Fruit fly (Drosophila melanogaster): Measurements from ENCODE around the gene Fntb.

Fntb gene

DNA sequence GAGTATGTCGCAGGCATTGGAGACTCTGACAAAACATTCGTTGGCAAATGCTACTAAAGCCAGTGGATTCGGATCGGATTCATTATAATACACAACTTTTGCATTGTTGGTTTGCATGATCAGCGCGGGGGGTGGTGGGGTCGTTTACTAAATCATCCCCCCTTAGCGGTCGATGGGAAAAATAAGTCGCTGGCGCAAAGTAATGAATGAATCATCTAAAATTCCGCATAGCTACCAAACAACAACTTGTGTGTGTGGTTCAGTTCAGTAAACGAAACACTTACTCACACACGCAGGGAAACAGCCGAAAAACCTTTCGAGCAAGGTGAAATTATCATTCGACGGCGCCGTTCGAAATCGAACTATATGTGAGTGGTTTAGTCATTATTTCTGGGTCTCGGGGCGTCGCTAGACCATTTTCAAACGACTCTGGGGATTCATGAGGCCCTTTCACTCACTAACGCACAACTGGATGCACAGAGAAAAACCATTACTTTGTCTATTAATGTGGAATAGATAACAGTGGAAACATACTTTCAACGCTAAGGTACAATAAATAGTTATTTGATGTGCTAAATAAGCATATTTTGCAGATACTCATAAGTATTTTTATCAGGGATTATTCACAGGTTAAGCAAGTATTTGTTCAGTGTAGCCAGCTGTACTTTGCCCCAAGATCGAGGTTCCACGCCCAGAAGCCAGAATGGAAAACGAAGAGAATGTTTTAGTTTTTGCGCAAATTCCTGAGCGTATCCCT lies 15.8 kb downstream of the Fntb start:
- TF ChIP-seq Nf-YA (GFP tag; IDR thresholded peaks at IDR 0.05): peak; percentile 76; the same call in 1 of the 2 replicates
- TF ChIP-seq CG17829 (tag; optimal IDR thresholded peaks at IDR 0.05): no peak
- TF ChIP-seq Dref (GFP tag; IDR thresholded peaks at IDR 0.05): no peak
- no peak for TF ChIP-seq eyg (GFP tag; optimal IDR thresholded peaks at IDR 0.05)
- peak; percentile 87 for TF ChIP-seq dati (GFP tag; IDR thresholded peaks at IDR 0.05)
- no peak for TF ChIP-seq CG12104 (GFP tag; optimal IDR thresholded peaks at IDR 0.05)
- no peak for TF ChIP-seq CG3163 (GFP tag; optimal IDR thresholded peaks at IDR 0.05)
- peak; percentile 75 for TF ChIP-seq CG11247 (GFP tag; IDR thresholded peaks at IDR 0.05)
- TF ChIP-seq Dp (GFP tag; optimal IDR thresholded peaks at IDR 0.05): no peak
- no peak for TF ChIP-seq CG10321 (GFP tag; IDR thresholded peaks at IDR 0.05)
- peak; percentile 66 for TF ChIP-seq salm (tag; optimal IDR thresholded peaks at IDR 0.05)
- peak; percentile 90 for TF ChIP-seq zfh1 (GFP tag; IDR thresholded peaks at IDR 0.05)
- peak; percentile 5 for TF ChIP-seq CG13123 (GFP tag; optimal IDR thresholded peaks at IDR 0.05)
- peak; percentile 67 for TF ChIP-seq CG10147 (GFP tag; optimal IDR thresholded peaks at IDR 0.05)
- TF ChIP-seq Trl (optimal IDR thresholded peaks at IDR 0.05): no peak
- TF ChIP-seq Trl (GFP tag; optimal IDR thresholded peaks at IDR 0.05): peak; percentile 34
- no peak for TF ChIP-seq vnd (GFP tag; IDR thresholded peaks at IDR 0.05; ENCODE audit: partially characterized antibody)
- TF ChIP-seq Blimp-1 (GFP tag; optimal IDR thresholded peaks at IDR 0.05): peak; percentile 75
- no peak for TF ChIP-seq CG6765 (GFP tag; optimal IDR thresholded peaks at IDR 0.05)
- TF ChIP-seq grau (tag; optimal IDR thresholded peaks at IDR 0.05): peak; percentile 60
- peak; percentile 88 for TF ChIP-seq Drgx (GFP tag; IDR thresholded peaks at IDR 0.05)
- TF ChIP-seq CG6683 (GFP tag; optimal IDR thresholded peaks at IDR 0.05): no peak
- TF ChIP-seq bbx (GFP tag; IDR thresholded peaks at IDR 0.05; ENCODE audit: partially characterized antibody): no peak
- peak; percentile 83; the same call in 2 of the 3 replicates for TF ChIP-seq CG11456 (GFP tag; IDR thresholded peaks at IDR 0.05)
- peak; percentile 42 for TF ChIP-seq pho (GFP tag; optimal IDR thresholded peaks at IDR 0.05)
- peak; percentile 76 for TF ChIP-seq peb (GFP tag; IDR thresholded peaks at IDR 0.05)
- TF ChIP-seq CG34376 (GFP tag; optimal IDR thresholded peaks at IDR 0.05): no peak
- TF ChIP-seq GATAe (GFP tag; conservative IDR thresholded peaks at IDR 0.05): no peak
- TF ChIP-seq Taf1 (GFP tag; IDR thresholded peaks at IDR 0.05): peak; percentile 36; the same call in 1 of the 2 replicates
- TF ChIP-seq sna (GFP tag; IDR thresholded peaks at IDR 0.05; ENCODE audit: partially characterized antibody): no peak
- peak; percentile 62 for TF ChIP-seq CG9876 (GFP tag; optimal IDR thresholded peaks at IDR 0.05)
- TF ChIP-seq crp (GFP tag; optimal IDR thresholded peaks at IDR 0.05): peak in 1 of 2 experiments; percentile 11
- TF ChIP-seq MESR4 (GFP tag; optimal IDR thresholded peaks at IDR 0.05): no peak
- TF ChIP-seq maf-S (GFP tag; optimal IDR thresholded peaks at IDR 0.05): peak; percentile 30
- peak; percentile 78 for TF ChIP-seq gsb-n (tag; optimal IDR thresholded peaks at IDR 0.05)
- peak; percentile 82 for TF ChIP-seq CG31441 (GFP tag; IDR thresholded peaks at IDR 0.05)
- no peak for TF ChIP-seq tll (GFP tag; optimal IDR thresholded peaks at IDR 0.05)
- TF ChIP-seq Sox100B (GFP tag; optimal IDR thresholded peaks at IDR 0.05): no peak
- peak; percentile 81 for TF ChIP-seq CG4707 (GFP tag; optimal IDR thresholded peaks at IDR 0.05)
- TF ChIP-seq CG16813 (GFP tag; IDR thresholded peaks at IDR 0.05; ENCODE audit: partially characterized antibody): no peak
- TF ChIP-seq bab2 (GFP tag; optimal IDR thresholded peaks at IDR 0.05): peak; percentile 35
- TF ChIP-seq HmgZ (tag; optimal IDR thresholded peaks at IDR 0.05): peak; percentile 73
- peak; percentile 40 for TF ChIP-seq CG4820 (GFP tag; optimal IDR thresholded peaks at IDR 0.05)
- TF ChIP-seq gt (GFP tag; IDR thresholded peaks at IDR 0.05): peak; percentile 76
- peak; percentile 62 for TF ChIP-seq mam (GFP tag; optimal IDR thresholded peaks at IDR 0.05)
- no peak for TF ChIP-seq luna (GFP tag; optimal IDR thresholded peaks at IDR 0.05)
- TF ChIP-seq Gug (GFP tag; IDR thresholded peaks at IDR 0.05): peak; percentile 77
- peak; percentile 40 for TF ChIP-seq Atf-2 (GFP tag; optimal IDR thresholded peaks at IDR 0.05)
- TF ChIP-seq CG16779 (GFP tag; IDR thresholded peaks at IDR 0.05): 0 out of 2 replicates have a peak, but pooled peaks have one; percentile 20

Measured in whole organism, embryonic.